Worm (Caenorhabditis elegans) whole organism, L4 larva: Measurements from ENCODE around the gene ZK856.16.

ENCODE experiments used
- F44E2.7 ChIP-seq: fragments of 200-800 bp; sonication (Bioruptor generic); IDR thresholded peaks from 2 replicates; pipeline ENCODE4 v2.1.2; 2022; ENCODE audit warnings: missing genetic modification characterization, missing compliant biosample characterization
- F49E8.2 ChIP-seq: sonication (generic microtip); optimal IDR thresholded peaks from 2 replicates; lab custom pipeline; 2016; ENCODE audit warnings: missing compliant biosample characterization, mild to moderate bottlenecking, missing genetic modification characterization, borderline replicate concordance
- T20F7.1 ChIP-seq: fragments of 200-800 bp; sonication (Bioruptor generic); optimal IDR thresholded peaks from 2 replicates; lab custom pipeline; 2018; ENCODE audit warnings: mild to moderate bottlenecking, missing genetic modification characterization, missing compliant biosample characterization
- Y48G9A.11 ChIP-seq: fragments of 200-800 bp; sonication (Bioruptor generic); IDR thresholded peaks from 2 replicates; pipeline ENCODE4 v1.3.6; 2022; ENCODE audit warnings: missing genetic modification reagents, missing genetic modification characterization, missing compliant biosample characterization
- Y5F2A.4 ChIP-seq: fragments of 200-800 bp; sonication (Bioruptor generic); optimal IDR thresholded peaks from 2 replicates; lab custom pipeline; 2018; ENCODE audit warnings: mild to moderate bottlenecking, missing genetic modification characterization, missing compliant biosample characterization
- Y75B8A.6 ChIP-seq: fragments of 200-800 bp; sonication (Bioruptor generic); IDR thresholded peaks from 2 replicates; pipeline ENCODE4 v1.3.6; 2022; ENCODE audit warnings: missing genetic modification reagents, missing genetic modification characterization, missing compliant biosample characterization
- aha-1 ChIP-seq: fragments of 150-350 bp; peaks from one replicate; lab custom pipeline; 2014; ENCODE audit warnings: missing biosample characterization, missing genetic modification characterization
- ama-1 ChIP-seq: fragments of 150-350 bp; optimal IDR thresholded peaks from 2 replicates; lab custom pipeline; 2014; ENCODE audit warnings: inconsistent platforms, mixed read lengths
- arid-1 ChIP-seq: fragments of 200-800 bp; sonication (Bioruptor generic); conservative IDR thresholded peaks from 2 replicates; pipeline ENCODE4 v1.3.6; 2022; ENCODE audit warnings: missing genetic modification reagents, missing genetic modification characterization, missing compliant biosample characterization
- ceh-62 ChIP-seq: sonication (generic microtip); optimal IDR thresholded peaks from 2 replicates; lab custom pipeline; 2017; ENCODE audit warnings: missing biosample characterization, missing genetic modification characterization
- ctbp-1 ChIP-seq: fragments of 200-800 bp; sonication (Bioruptor generic); IDR thresholded peaks from 2 replicates; pipeline ENCODE4 v1.3.6; 2022; ENCODE audit warnings: missing genetic modification reagents, missing genetic modification characterization, missing compliant biosample characterization
- daf-16 ChIP-seq, 3 experiments: sonication (generic microtip); optimal IDR thresholded peaks; 2 replicates each; lab custom pipeline; 2016 to 2017; ENCODE audit warnings: missing genetic modification characterization in 3 of 3, missing genetic modification reagents in 3 of 3, mild to moderate bottlenecking in 2 of 3, missing compliant biosample characterization in 2 of 3, missing biosample characterization in 1 of 3, moderate library complexity in 1 of 3
- daf-19 ChIP-seq: fragments of 200-800 bp; sonication (Bioruptor generic); conservative IDR thresholded peaks from 2 replicates; pipeline ENCODE4 v1.3.6; 2022; ENCODE audit warnings: missing genetic modification characterization, missing compliant biosample characterization
- dpl-1 ChIP-seq: fragments of 150-350 bp; optimal IDR thresholded peaks from 2 replicates; lab custom pipeline; 2014; ENCODE audit warnings: missing biosample characterization, missing genetic modification reagents, missing genetic modification characterization
- dve-1 ChIP-seq: sonication (generic microtip); optimal IDR thresholded peaks from 2 replicates; lab custom pipeline; 2017; ENCODE audit warnings: antibody characterized with exemption, mild to moderate bottlenecking, missing genetic modification characterization, missing compliant biosample characterization; ENCODE audit not compliant: insufficient read depth
- fkh-10 ChIP-seq: fragments of 150-350 bp; optimal IDR thresholded peaks from 2 replicates; lab custom pipeline; 2014; ENCODE audit warnings: missing biosample characterization, missing genetic modification reagents, missing genetic modification characterization
- gei-8 ChIP-seq: fragments of 200-800 bp; sonication (Bioruptor generic); optimal IDR thresholded peaks from 2 replicates; lab custom pipeline; 2018; ENCODE audit warnings: mild to moderate bottlenecking, missing genetic modification characterization, missing compliant biosample characterization
- hlh-30 ChIP-seq: sonication (generic microtip); optimal IDR thresholded peaks from 2 replicates; lab custom pipeline; 2017; ENCODE audit warnings: antibody characterized with exemption, mild to moderate bottlenecking, missing genetic modification characterization, missing compliant biosample characterization; ENCODE audit not compliant: insufficient read depth
- hmg-1.1 ChIP-seq: fragments of 200-800 bp; sonication (Bioruptor generic); IDR thresholded peaks from 2 replicates; pipeline ENCODE4 v1.3.6; 2022; ENCODE audit warnings: missing genetic modification reagents, missing genetic modification characterization, missing compliant biosample characterization
- lin-1 ChIP-seq: fragments of 200-800 bp; sonication (Bioruptor generic); IDR thresholded peaks from 2 replicates; pipeline ENCODE4 v1.3.6; 2022; ENCODE audit warnings: missing genetic modification reagents, missing genetic modification characterization, missing compliant biosample characterization
- lin-13 ChIP-seq: fragments of 150-350 bp; optimal IDR thresholded peaks from 2 replicates; lab custom pipeline; 2014; ENCODE audit warnings: missing biosample characterization, missing genetic modification reagents, missing genetic modification characterization
- lin-38 ChIP-seq: fragments of 200-800 bp; sonication (Bioruptor generic); IDR thresholded peaks from 2 replicates; pipeline ENCODE4 v1.3.6; 2022; ENCODE audit warnings: missing genetic modification reagents, missing genetic modification characterization, missing compliant biosample characterization
- lsy-2 ChIP-seq, 2 experiments: fragments of 150-350 bp in 1 of 2; sonication (generic microtip) in 1 of 2; optimal IDR thresholded peaks; 2 replicates each; lab custom pipeline; 2014 to 2017; ENCODE audit warnings: missing biosample characterization in 2 of 2, missing genetic modification characterization in 2 of 2
- madf-9 ChIP-seq: fragments of 200-800 bp; sonication (Bioruptor generic); conservative IDR thresholded peaks from 2 replicates; pipeline ENCODE4 v1.3.6; 2022; ENCODE audit warnings: missing genetic modification reagents, missing genetic modification characterization, missing compliant biosample characterization
- mdt-29 ChIP-seq: fragments of 200-800 bp; sonication (Bioruptor generic); IDR thresholded peaks from 2 replicates; pipeline ENCODE4 v1.3.6; 2022; ENCODE audit warnings: missing genetic modification reagents, missing genetic modification characterization, missing compliant biosample characterization
- mes-2 ChIP-seq: sonication (generic microtip); optimal IDR thresholded peaks from 2 replicates; lab custom pipeline; 2016; ENCODE audit warnings: missing genotype, mild to moderate bottlenecking, missing genetic modification characterization, missing compliant biosample characterization; ENCODE audit not compliant: poor library complexity, severe bottlenecking
- mxl-2 ChIP-seq: fragments of 200-800 bp; sonication (Bioruptor generic); conservative IDR thresholded peaks from 2 replicates; pipeline ENCODE4 v1.3.6; 2022; ENCODE audit warnings: missing genetic modification reagents, missing genetic modification characterization, missing compliant biosample characterization
- nhr-41 ChIP-seq: fragments of 200-800 bp; sonication (Bioruptor generic); IDR thresholded peaks from 2 replicates; pipeline ENCODE4 v1.3.6; 2022; ENCODE audit warnings: missing genetic modification reagents, missing genetic modification characterization, missing compliant biosample characterization
- nhr-42 ChIP-seq: fragments of 200-800 bp; sonication (Bioruptor generic); IDR thresholded peaks from 2 replicates; pipeline ENCODE4 v1.3.6; 2022; ENCODE audit warnings: missing genetic modification characterization, missing compliant biosample characterization
- nhr-76 ChIP-seq: fragments of 150-350 bp; optimal IDR thresholded peaks from 2 replicates; lab custom pipeline; 2014; ENCODE audit warnings: missing biosample characterization, missing genetic modification characterization
- pha-4 ChIP-seq, 2 experiments: fragments of 150-350 bp in 1 of 2; fragments of 200-800 bp in 1 of 2; sonication (Bioruptor generic) in 1 of 2; IDR thresholded peaks in 1 of 2; optimal IDR thresholded peaks in 1 of 2; 2 replicates each; pipeline versions ENCODE4 v1.3.6 to Lab custom; 2014 to 2022; ENCODE audit warnings: missing genetic modification characterization in 2 of 2, missing genetic modification reagents in 2 of 2, missing biosample characterization in 1 of 2, missing compliant biosample characterization in 1 of 2
- sdz-12 ChIP-seq: fragments of 200-800 bp; sonication (Bioruptor generic); optimal IDR thresholded peaks from 2 replicates; lab custom pipeline; 2018; ENCODE audit warnings: mild to moderate bottlenecking, missing genetic modification characterization, missing compliant biosample characterization
- set-16 ChIP-seq: fragments of 200-800 bp; sonication (Bioruptor generic); IDR thresholded peaks from 2 replicates; pipeline ENCODE4 v1.3.6; 2022; ENCODE audit warnings: missing genetic modification reagents, missing genetic modification characterization, missing compliant biosample characterization
- snpc-1.2 ChIP-seq: fragments of 200-800 bp; sonication (Bioruptor generic); IDR thresholded peaks from 2 replicates; pipeline ENCODE4 v1.3.6; 2022; ENCODE audit warnings: missing genetic modification reagents, missing genetic modification characterization, missing compliant biosample characterization
- unc-130 ChIP-seq: sonication (generic microtip); optimal IDR thresholded peaks from 2 replicates; lab custom pipeline; 2016; ENCODE audit warnings: missing genetic modification reagents, missing genetic modification characterization, missing compliant biosample characterization
- unc-62 ChIP-seq, 3 experiments: fragments of 150-350 bp in 1 of 3; sonication (generic microtip); optimal IDR thresholded peaks in 2 of 3; peaks in 1 of 3; 1 replicate in 1 of 3; 2 replicates in 2 of 3; lab custom pipeline; 2014 to 2017; ENCODE audit warnings: missing biosample characterization in 3 of 3, missing genetic modification characterization in 3 of 3, missing genetic modification reagents in 3 of 3, missing genotype in 1 of 3
- vab-7 ChIP-seq: fragments of 200-800 bp; sonication (Bioruptor generic); IDR thresholded peaks from 2 replicates; pipeline ENCODE4 v1.3.6; 2022; ENCODE audit warnings: missing genetic modification reagents, missing genetic modification characterization, missing compliant biosample characterization
- zfp-2 ChIP-seq: sonication (generic microtip); optimal IDR thresholded peaks from 2 replicates; lab custom pipeline; 2016; ENCODE audit warnings: mild to moderate bottlenecking, missing genetic modification characterization, missing compliant biosample characterization

ZK856.16 gene

ce11 chrV:10239861-10240260 lies 34.5 kb upstream of the ZK856.16 start, which contains the start of gene fipr-8:
Gene fipr-8, minus strand, starts transcription at chrV:10239961.
- TF ChIP-seq hmg-1.1 (GFP tag; lab: Robert Waterston, UW) (no peak), mxl-2 (GFP tag; lab: Robert Waterston, UW) (no peak), zfp-2 (tag; lab: Kevin White, UChicago) (no peak), snpc-1.2 (GFP tag; lab: Robert Waterston, UW) (no peak), gei-8 (no peak), F44E2.7 (GFP tag; lab: Robert Waterston, UW) (no peak), nhr-42 (GFP tag; lab: Robert Waterston, UW) (no peak)

ce11 chrV:10238665-10239064 lies 33.3 kb upstream of the ZK856.16 start, which contains the start of gene fubl-1:
Gene fubl-1, minus strand, starts transcription at chrV:10238866.
- TF ChIP-seq lsy-2 (tag; optimal IDR thresholded peaks at IDR 0.05; lab: Kevin White, UChicago) (peak in 1 of 2 experiments; percentile 19), lin-38 (peak; percentile 70), fkh-10 (GFP tag; lab: Kevin White, UChicago) (no peak), dpl-1 (GFP tag; lab: Kevin White, UChicago) (peak; percentile 14), daf-16 (GFP tag; optimal IDR thresholded peaks at IDR 0.05; lab: Kevin White, UChicago) (no peak), daf-16 (tag; optimal IDR thresholded peaks at IDR 0.05; lab: Kevin White, UChicago) (no peak), vab-7 (GFP tag; lab: Robert Waterston, UW) (peak; percentile 39; the same call in 1 of the 2 replicates), ceh-62 (tag; lab: Kevin White, UChicago) (no peak), unc-62 (GFP tag; optimal IDR thresholded peaks at IDR 0.05 in 1 of 2; lab: Kevin White, UChicago) (peak in 1 of 2 experiments; percentile 28), unc-62 (tag; optimal IDR thresholded peaks at IDR 0.05; lab: Kevin White, UChicago) (no peak), lin-1 (GFP tag; lab: Robert Waterston, UW) (no peak), set-16 (GFP tag; lab: Robert Waterston, UW) (no peak), lin-13 (GFP tag; lab: Kevin White, UChicago) (no peak), mes-2 (tag; lab: Kevin White, UChicago) (peak; percentile 56), aha-1 (peak; percentile 82), Y5F2A.4 (GFP tag; lab: Kevin White, UChicago) (no peak), T20F7.1 (no peak), nhr-76 (tag; lab: Kevin White, UChicago) (no peak), ama-1 (lab: Kevin White, UChicago) (peak; percentile 75), madf-9 (GFP tag; lab: Robert Waterston, UW) (no peak), Y48G9A.11 (peak; percentile 40; the same call in 1 of the 2 replicates)

- TF ChIP-seq mdt-29 (GFP tag; lab: Robert Waterston, UW), result peak; percentile 33; the same call in 1 of the 2 replicates
- TF ChIP-seq nhr-41, result no peak
- TF ChIP-seq unc-130 (GFP tag; lab: Kevin White, UChicago), result peak; percentile 42
- TF ChIP-seq pha-4 (GFP tag; IDR thresholded peaks at IDR 0.05; lab: Robert Waterston, UW), result peak; percentile 50; the same call in 1 of the 2 replicates
- TF ChIP-seq pha-4 (tag; optimal IDR thresholded peaks at IDR 0.05; lab: Kevin White, UChicago), result no peak
- TF ChIP-seq Y48G9A.11, result 0 out of 2 replicates have a peak, but pooled peaks have one; percentile 23
- 0 out of 2 replicates have a peak, but pooled peaks have one; percentile 79 for TF ChIP-seq Y75B8A.6 (GFP tag; lab: Robert Waterston, UW)
- TF ChIP-seq mes-2 (tag; lab: Kevin White, UChicago), result peak; percentile 3
- TF ChIP-seq F49E8.2 (tag; lab: Kevin White, UChicago), result peak; percentile 48
- peak; percentile 55 for TF ChIP-seq sdz-12 (GFP tag; lab: Kevin White, UChicago)
- peak; percentile 67 for TF ChIP-seq lin-38
- 0 out of 2 replicates have a peak, but pooled peaks have one; percentile 6 for TF ChIP-seq arid-1
- no peak for TF ChIP-seq dve-1 (tag; lab: Kevin White, UChicago)
- TF ChIP-seq hlh-30 (tag; lab: Kevin White, UChicago), result no peak
- no peak for TF ChIP-seq aha-1
- TF ChIP-seq ama-1 (lab: Kevin White, UChicago), result peak; percentile 87
- 0 out of 2 replicates have a peak, but pooled peaks have one; percentile 49 for TF ChIP-seq ctbp-1 (GFP tag; lab: Robert Waterston, UW)
- TF ChIP-seq daf-19 (GFP tag; lab: Robert Waterston, UW), result peak; percentile 32; the same call in 1 of the 2 replicates
- TF ChIP-seq Y5F2A.4 (GFP tag; lab: Kevin White, UChicago), result peak; percentile 18
Measured at ce11 chrV:10237959-10238444, 32.6 kb upstream of the ZK856.16 start.
